Worm (Caenorhabditis elegans) whole organism, L1 larva: Measurements from ENCODE around the gene T22B2.2.

Experiments used
- blmp-1 ChIP-seq: fragments of 150-350 bp; optimal IDR thresholded peaks from 2 replicates; lab custom pipeline; 2014; ENCODE audit warnings: missing biosample characterization, missing genetic modification characterization
- efl-1 ChIP-seq, 4 experiments: fragments of 150-350 bp; optimal IDR thresholded peaks in 3 of 4; peaks in 1 of 4; 1 replicate in 1 of 4; 2 replicates in 3 of 4; lab custom pipeline; 2014; ENCODE audit warnings: missing biosample characterization in 2 of 4, missing genetic modification characterization in 2 of 4, missing genetic modification reagents in 2 of 4
- elt-2 ChIP-seq: sonication (generic microtip); optimal IDR thresholded peaks from 2 replicates; lab custom pipeline; 2016; ENCODE audit warnings: missing genetic modification characterization, mild to moderate bottlenecking, inconsistent platforms, missing compliant biosample characterization, missing genetic modification reagents
- lin-15B ChIP-seq: fragments of 150-350 bp; sonication (generic microtip); optimal IDR thresholded peaks from 3 replicates; lab custom pipeline; 2014; ENCODE audit warnings: missing biosample characterization, missing genetic modification characterization
- lin-39 ChIP-seq: fragments of 150-350 bp; optimal IDR thresholded peaks from 2 replicates; lab custom pipeline; 2014; ENCODE audit warnings: missing biosample characterization, missing genetic modification reagents, missing genetic modification characterization
- nhr-28 ChIP-seq: fragments of 150-350 bp; optimal IDR thresholded peaks from 2 replicates; lab custom pipeline; 2014; ENCODE audit warnings: missing biosample characterization, missing genetic modification characterization
- nhr-77 ChIP-seq: fragments of 150-350 bp; optimal IDR thresholded peaks from 2 replicates; lab custom pipeline; 2014; ENCODE audit warnings: missing biosample characterization, missing genetic modification characterization
- sox-4 ChIP-seq: sonication (generic microtip); optimal IDR thresholded peaks from 2 replicates; lab custom pipeline; 2016; ENCODE audit warnings: missing genetic modification characterization, missing compliant biosample characterization
- sptf-1 ChIP-seq: fragments of 150-350 bp; optimal IDR thresholded peaks from 2 replicates; lab custom pipeline; 2014; ENCODE audit warnings: missing biosample characterization, missing genetic modification characterization
- zag-1 ChIP-seq: fragments of 150-350 bp; optimal IDR thresholded peaks from 2 replicates; lab custom pipeline; 2014; ENCODE audit warnings: missing biosample characterization, missing genetic modification characterization

- TF ChIP-seq sptf-1 (tag; lab: Kevin White, UChicago) (no peak), zag-1 (tag; lab: Kevin White, UChicago) (no peak), sox-4 (tag; lab: Kevin White, UChicago) (no peak), lin-15B (no peak), blmp-1 (tag; lab: Kevin White, UChicago) (no peak), nhr-77 (tag; lab: Kevin White, UChicago) (no peak), efl-1 (optimal IDR thresholded peaks at IDR 0.05; lab: Kevin White, UChicago) (no peak), efl-1 (GFP tag; optimal IDR thresholded peaks at IDR 0.05 in 1 of 2; lab: Kevin White, UChicago) (no peak), nhr-28 (tag; lab: Kevin White, UChicago) (no peak), lin-39 (tag; lab: Kevin White, UChicago) (no peak), elt-2 (tag; lab: Kevin White, UChicago) (no peak)
Observed at ce11 chrX:3871578-3872234, 48.5 kb upstream of the T22B2.2 start.
